Worm (Caenorhabditis elegans) whole organism, L2 larva: ENCODE data around the gene lin-36.

Experiments
- R02D3.7 ChIP-seq: fragments of 150-350 bp; optimal IDR thresholded peaks from 2 replicates; lab custom pipeline; 2014; ENCODE audit warnings: missing biosample characterization, missing genetic modification characterization
- blmp-1 ChIP-seq: sonication (generic microtip); optimal IDR thresholded peaks from 2 replicates; lab custom pipeline; 2017; ENCODE audit warnings: missing genetic modification characterization, mild to moderate bottlenecking, missing compliant biosample characterization, antibody characterized with exemption, moderate library complexity; ENCODE audit not compliant: insufficient read depth
- fos-1 ChIP-seq: fragments of 150-350 bp; optimal IDR thresholded peaks from 2 replicates; lab custom pipeline; 2014; ENCODE audit warnings: missing biosample characterization, missing genetic modification characterization
- lin-39 ChIP-seq: fragments of 150-350 bp; optimal IDR thresholded peaks from 2 replicates; lab custom pipeline; 2014; ENCODE audit warnings: missing biosample characterization, missing genetic modification reagents, missing genetic modification characterization
- nhr-12 ChIP-seq: fragments of 150-350 bp; optimal IDR thresholded peaks from 2 replicates; lab custom pipeline; 2014; ENCODE audit warnings: missing biosample characterization, missing genetic modification characterization
- nhr-129 ChIP-seq: fragments of 150-350 bp; optimal IDR thresholded peaks from 2 replicates; lab custom pipeline; 2014; ENCODE audit warnings: missing biosample characterization, missing genetic modification characterization

- no peak for TF ChIP-seq lin-39 (tag; lab: Kevin White, UChicago)
- TF ChIP-seq blmp-1 (tag; lab: Kevin White, UChicago) = no peak
- no peak for TF ChIP-seq nhr-12 (tag; lab: Kevin White, UChicago)
- no peak for TF ChIP-seq nhr-129 (tag; lab: Kevin White, UChicago)
- no peak for TF ChIP-seq R02D3.7
- no peak for TF ChIP-seq fos-1
These were observed 19.1 kb downstream of the lin-36 start for ce11 chrIII:8001557-8001956.
